Fruit fly (Drosophila melanogaster): Measurements from ENCODE around the gene TM9SF4.

The TM9SF4 gene

DNA sequence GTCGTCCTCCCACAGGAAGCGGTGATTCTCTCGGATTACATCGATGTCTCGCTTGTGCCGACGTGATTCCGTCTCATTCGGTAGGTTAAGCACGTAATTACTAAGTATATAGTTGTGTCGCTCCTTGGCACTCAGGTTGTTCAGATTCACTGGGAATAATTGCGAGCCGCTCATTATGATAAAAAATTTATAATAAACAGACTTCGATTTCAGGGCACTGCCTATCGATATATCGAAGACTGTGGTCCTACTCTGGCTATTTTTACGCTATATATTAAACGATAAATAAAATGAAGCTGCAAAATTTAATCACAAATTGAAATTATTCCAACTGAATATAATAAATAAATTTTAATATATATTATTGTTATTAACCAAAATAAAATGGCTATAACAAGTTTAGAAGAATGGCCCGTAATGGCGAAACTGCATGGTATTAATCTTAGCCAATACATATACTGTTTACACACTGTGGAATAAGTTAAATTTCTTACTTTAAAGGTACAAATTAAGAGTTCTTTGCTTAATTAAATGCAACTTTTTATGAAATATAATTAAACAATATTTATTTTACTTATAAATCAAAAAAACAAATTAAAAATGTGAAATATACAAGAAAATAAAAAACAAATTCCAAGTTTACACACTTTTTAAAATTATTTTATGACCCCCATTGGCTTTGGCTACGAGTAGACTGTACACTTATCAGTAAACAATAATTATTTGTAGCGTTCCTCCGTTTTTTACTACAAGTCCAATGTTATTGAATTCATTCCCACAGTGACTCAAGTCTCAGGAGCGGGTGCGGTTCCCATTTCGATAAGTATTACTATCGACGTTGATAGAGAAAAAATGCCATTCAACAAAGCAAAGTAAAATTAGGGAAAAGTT, 36.8 kb downstream of the TM9SF4 start, which contains the start of gene Eato:
Eato (plus strand) TSS at position 821 of the 891 bp plus-strand sequence.
- TF ChIP-seq CG15514 (GFP tag; optimal IDR thresholded peaks at IDR 0.05) (peak; percentile 62), hkb (optimal IDR thresholded peaks at IDR 0.05) (no peak), hkb (GFP tag; IDR thresholded peaks at IDR 0.05) (no peak), CG14860 (GFP tag; IDR thresholded peaks at IDR 0.05; ENCODE audit: partially characterized antibody) (peak; percentile 28; the same call in 1 of the 3 replicates), CG9876 (GFP tag; optimal IDR thresholded peaks at IDR 0.05) (no peak), CG17359 (tag; optimal IDR thresholded peaks at IDR 0.05) (no peak), Doc3 (GFP tag; IDR thresholded peaks at IDR 0.05; ENCODE audit: partially characterized antibody) (no peak; the same call in 2 of the 3 replicates), CG31224 (GFP tag; IDR thresholded peaks at IDR 0.05) (no peak), Deaf1 (tag; optimal IDR thresholded peaks at IDR 0.05) (no peak), CG13624 (GFP tag; optimal IDR thresholded peaks at IDR 0.05) (no peak), stwl (tag; optimal IDR thresholded peaks at IDR 0.05) (peak; percentile 40), bsh (GFP tag; optimal IDR thresholded peaks at IDR 0.05) (no peak), tin (GFP tag; optimal IDR thresholded peaks at IDR 0.05) (no peak), pnt (GFP tag; optimal IDR thresholded peaks at IDR 0.05) (no peak), CG12942 (GFP tag; optimal IDR thresholded peaks at IDR 0.05) (no peak), CHES-1-like (GFP tag; optimal IDR thresholded peaks at IDR 0.05) (no peak), sens (GFP tag) (peak; percentile 64), CG15073 (GFP tag; optimal IDR thresholded peaks at IDR 0.05) (no peak), CG4820 (GFP tag; optimal IDR thresholded peaks at IDR 0.05) (no peak), oc (tag; optimal IDR thresholded peaks at IDR 0.05) (no peak), GATAe (GFP tag; conservative IDR thresholded peaks at IDR 0.05) (no peak), CG8281 (tag; optimal IDR thresholded peaks at IDR 0.05) (no peak), jing (GFP tag; optimal IDR thresholded peaks at IDR 0.05) (no peak), Dip3 (GFP tag; optimal IDR thresholded peaks at IDR 0.05) (no peak), CG32767 (GFP tag; IDR thresholded peaks at IDR 0.05) (no peak), az2 (GFP tag; optimal IDR thresholded peaks at IDR 0.05) (no peak), HLH4C (GFP tag; IDR thresholded peaks at IDR 0.05; ENCODE audit: partially characterized antibody) (peak; percentile 46; the same call in 1 of the 3 replicates), CG11456 (GFP tag; IDR thresholded peaks at IDR 0.05) (peak; percentile 5; the same call in 1 of the 3 replicates), CG17328 (GFP tag; IDR thresholded peaks at IDR 0.05) (no peak), fd3F (GFP tag; optimal IDR thresholded peaks at IDR 0.05) (no peak), tx (GFP tag; optimal IDR thresholded peaks at IDR 0.05) (no peak), row (GFP tag; IDR thresholded peaks at IDR 0.05) (peak; percentile 73), tna (GFP tag; IDR thresholded peaks at IDR 0.05; ENCODE audit: partially characterized antibody) (no peak), Bdp1 (GFP tag; optimal IDR thresholded peaks at IDR 0.05) (no peak), onecut (GFP tag; IDR thresholded peaks at IDR 0.05) (no peak), Myb (GFP tag; optimal IDR thresholded peaks at IDR 0.05) (no peak), CG17802 (tag; optimal IDR thresholded peaks at IDR 0.05) (peak; percentile 35), Taf1 (GFP tag; IDR thresholded peaks at IDR 0.05) (no peak), grn (GFP tag; optimal IDR thresholded peaks at IDR 0.05) (no peak), CoRest (tag; optimal IDR thresholded peaks at IDR 0.05) (peak; percentile 5), Trl (optimal IDR thresholded peaks at IDR 0.05) (no peak), Trl (GFP tag; optimal IDR thresholded peaks at IDR 0.05) (no peak), Nf-YA (GFP tag; IDR thresholded peaks at IDR 0.05) (no peak), CG17385 (GFP tag; optimal IDR thresholded peaks at IDR 0.05) (no peak), phol (tag; optimal IDR thresholded peaks at IDR 0.05) (peak; percentile 38), pb (GFP tag; optimal IDR thresholded peaks at IDR 0.05) (no peak), cg (GFP tag; optimal IDR thresholded peaks at IDR 0.05) (no peak), CG31441 (GFP tag; IDR thresholded peaks at IDR 0.05) (no peak), CG10431 (GFP tag; optimal IDR thresholded peaks at IDR 0.05) (no peak), gcm (GFP tag; optimal IDR thresholded peaks at IDR 0.05) (no peak)
